Worm (Caenorhabditis elegans): ENCODE data around the gene C35B8.3.

ce11 chrX:9234518-9234917 lies 20.8 kb downstream of the C35B8.3 start, which contains the start of gene col-175:
- TF ChIP-seq hnd-1 (tag; optimal IDR thresholded peaks at IDR 0.05) (no peak), ceh-13 (GFP tag; optimal IDR thresholded peaks at IDR 0.05) (no peak), ama-1 (optimal IDR thresholded peaks at IDR 0.05) (no peak), tbx-11 (GFP tag; IDR thresholded peaks at IDR 0.05) (no peak), aly-1 (tag; optimal IDR thresholded peaks at IDR 0.05) (no peak), flt-1 (GFP tag; IDR thresholded peaks at IDR 0.05) (no peak), B0310.2 (tag; optimal IDR thresholded peaks at IDR 0.05) (no peak), F13C5.2 (tag; optimal IDR thresholded peaks at IDR 0.05) (no peak), ceh-36 (tag; optimal IDR thresholded peaks at IDR 0.05) (no peak), sea-1 (GFP tag; conservative IDR thresholded peaks at IDR 0.05) (no peak)
